Worm (Caenorhabditis elegans): ENCODE results near the gene mboa-7.

- no peak for TF ChIP-seq dao-5 (tag; optimal IDR thresholded peaks at IDR 0.05)
- no peak for TF ChIP-seq him-1 (tag; optimal IDR thresholded peaks at IDR 0.05)
- no peak for TF ChIP-seq W03F9.2 (tag; optimal IDR thresholded peaks at IDR 0.05)
Observed at ce11 chrX:10476573-10476972, 47.8 kb downstream of the mboa-7 start, which contains the start of gene C39B10.7.

Measured in whole organism, L4/young adult.